Fruit fly (Drosophila melanogaster) whole organism, embryonic: Measurements from ENCODE around the gene ich.

Experiments used
- Abd-B ChIP-seq: fragments of 200-800 bp; sonication (Bioruptor generic); optimal IDR thresholded peaks from 2 replicates; lab custom pipeline; 2018; ENCODE audit warnings: missing biosample characterization, mild to moderate bottlenecking, missing genetic modification characterization, moderate library complexity
- Aef1 ChIP-seq: fragments of 200-800 bp; sonication (Bioruptor generic); IDR thresholded peaks from 3 replicates; pipeline ENCODE4 v1.3.6; 2022; ENCODE audit warnings: missing biosample characterization, missing genetic modification characterization
- BEAF-32 ChIP-seq: fragments of 200-800 bp; sonication (Bioruptor generic); optimal IDR thresholded peaks from 3 replicates; lab custom pipeline; 2017; ENCODE audit warnings: missing biosample characterization, missing genetic modification characterization, mild to moderate bottlenecking, moderate library complexity, missing genetic modification reagents
- Bdp1 ChIP-seq: fragments of 200-800 bp; sonication (Bioruptor generic); optimal IDR thresholded peaks from 3 replicates; lab custom pipeline; 2016; ENCODE audit warnings: missing biosample characterization, missing genetic modification characterization
- CG10274 ChIP-seq: fragments of 200-800 bp; sonication (Bioruptor generic); optimal IDR thresholded peaks from 3 replicates; lab custom pipeline; 2017; ENCODE audit warnings: missing biosample characterization, mild to moderate bottlenecking, missing genetic modification characterization
- CG10366 ChIP-seq: fragments of 200-800 bp; sonication (Bioruptor generic); IDR thresholded peaks from 2 replicates; pipeline ENCODE4 v1.3.6; 2022; ENCODE audit warnings: missing biosample characterization, missing genetic modification characterization
- CG10543 ChIP-seq: fragments of 200-800 bp; sonication (Bioruptor generic); optimal IDR thresholded peaks from 3 replicates; lab custom pipeline; 2017; ENCODE audit warnings: missing biosample characterization, mild to moderate bottlenecking, missing genetic modification characterization, moderate library complexity
- CG12769 ChIP-seq: fragments of 200-800 bp; sonication (Bioruptor generic); optimal IDR thresholded peaks from 2 replicates; lab custom pipeline; 2019; ENCODE audit warnings: missing biosample characterization, mild to moderate bottlenecking, missing genetic modification characterization, moderate library complexity
- CG13424 ChIP-seq: fragments of 200-800 bp; sonication (Bioruptor generic); optimal IDR thresholded peaks from 2 replicates; lab custom pipeline; 2019; ENCODE audit warnings: missing biosample characterization, mild to moderate bottlenecking, missing genetic modification characterization, moderate library complexity
- CG14860 ChIP-seq: fragments of 200-800 bp; sonication (Bioruptor generic); IDR thresholded peaks from 3 replicates; pipeline ENCODE4 v1.3.6; 2022; ENCODE audit warnings: missing biosample characterization, missing genetic modification characterization; ENCODE audit not compliant: partially characterized antibody
- CG15696 ChIP-seq: fragments of 200-800 bp; sonication (Bioruptor generic); optimal IDR thresholded peaks from 2 replicates; lab custom pipeline; 2019; ENCODE audit warnings: missing biosample characterization, mild to moderate bottlenecking, missing genetic modification characterization, moderate library complexity
- CG1602 ChIP-seq: fragments of 200-800 bp; sonication (Bioruptor generic); optimal IDR thresholded peaks from 3 replicates; lab custom pipeline; 2016; ENCODE audit warnings: missing biosample characterization, missing genetic modification characterization
- CG17568 ChIP-seq: fragments of 200-800 bp; sonication (Bioruptor generic); optimal IDR thresholded peaks from 2 replicates; lab custom pipeline; 2018; ENCODE audit warnings: missing biosample characterization, mild to moderate bottlenecking, missing genetic modification characterization, moderate library complexity
- CG17829 ChIP-seq: fragments of 200-800 bp; optimal IDR thresholded peaks from 2 replicates; lab custom pipeline; 2019; ENCODE audit warnings: missing biosample characterization, mild to moderate bottlenecking, missing genetic modification characterization, moderate library complexity
- CG3847 ChIP-seq: fragments of 200-800 bp; sonication (Bioruptor generic); IDR thresholded peaks from 2 replicates; pipeline ENCODE4 v1.3.6; 2022; ENCODE audit warnings: missing biosample characterization, missing genetic modification characterization
- CG8089 ChIP-seq: fragments of 200-800 bp; sonication (Bioruptor generic); optimal IDR thresholded peaks from 3 replicates; lab custom pipeline; 2016; ENCODE audit warnings: missing biosample characterization, missing genetic modification characterization
- CG9797 ChIP-seq: fragments of 200-800 bp; sonication (Bioruptor generic); optimal IDR thresholded peaks from 3 replicates; lab custom pipeline; 2018; ENCODE audit warnings: missing biosample characterization, mild to moderate bottlenecking, missing genetic modification characterization
- CHES-1-like ChIP-seq: fragments of 200-800 bp; sonication (Bioruptor generic); optimal IDR thresholded peaks from 2 replicates; lab custom pipeline; 2016; ENCODE audit warnings: missing biosample characterization, missing genetic modification characterization
- CTCF ChIP-seq: fragments of 200-800 bp; sonication (Bioruptor generic); optimal IDR thresholded peaks from 2 replicates; lab custom pipeline; 2017; ENCODE audit warnings: missing biosample characterization, mild to moderate bottlenecking, missing genetic modification characterization, moderate library complexity
- CoRest ChIP-seq: fragments of 200-800 bp; sonication (Bioruptor generic); optimal IDR thresholded peaks from 3 replicates; lab custom pipeline; 2018; ENCODE audit warnings: missing biosample characterization, mild to moderate bottlenecking, missing genetic modification characterization, moderate library complexity
- Dad ChIP-seq: fragments of 200-800 bp; sonication (Bioruptor generic); optimal IDR thresholded peaks from 3 replicates; lab custom pipeline; 2016; ENCODE audit warnings: missing biosample characterization, missing genetic modification characterization
- Dll ChIP-seq: fragments of 200-800 bp; sonication (Bioruptor generic); IDR thresholded peaks from 4 replicates; pipeline ENCODE4 v1.3.6; 2022; ENCODE audit warnings: missing biosample characterization, missing genetic modification characterization; ENCODE audit not compliant: partially characterized antibody
- Ets97D ChIP-seq: fragments of 200-800 bp; sonication (Bioruptor generic); optimal IDR thresholded peaks from 3 replicates; lab custom pipeline; 2016; ENCODE audit warnings: missing biosample characterization, missing genetic modification characterization
- Gug ChIP-seq: fragments of 200-800 bp; sonication (Bioruptor generic); IDR thresholded peaks from 4 replicates; pipeline ENCODE4 v1.3.6; 2022; ENCODE audit warnings: missing biosample characterization, missing genetic modification characterization
- H2.0 ChIP-seq: fragments of 200-800 bp; sonication (Bioruptor generic); IDR thresholded peaks from 2 replicates; pipeline ENCODE4 v1.3.6; 2022; ENCODE audit warnings: missing biosample characterization, missing genetic modification characterization
- Hsf ChIP-seq: fragments of 200-800 bp; sonication (Bioruptor generic); optimal IDR thresholded peaks from 3 replicates; lab custom pipeline; 2016; ENCODE audit warnings: missing biosample characterization, missing genetic modification characterization
- MESR4 ChIP-seq: fragments of 200-800 bp; sonication (Bioruptor generic); optimal IDR thresholded peaks from 2 replicates; lab custom pipeline; 2018; ENCODE audit warnings: missing biosample characterization, mild to moderate bottlenecking, missing genetic modification characterization, moderate library complexity
- Med ChIP-seq: fragments of 200-800 bp; sonication (Bioruptor generic); peaks from one replicate; lab custom pipeline; 2016; ENCODE audit warnings: missing biosample characterization, missing genetic modification characterization, mild to moderate bottlenecking, inconsistent platforms, moderate library complexity
- Nf-YC ChIP-seq: fragments of 200-800 bp; optimal IDR thresholded peaks from 3 replicates; lab custom pipeline; 2019; ENCODE audit warnings: missing biosample characterization, mild to moderate bottlenecking, missing genetic modification characterization, moderate library complexity
- Opbp ChIP-seq: fragments of 200-800 bp; sonication (Bioruptor generic); IDR thresholded peaks from 3 replicates; pipeline ENCODE4 v1.3.6; 2022; ENCODE audit warnings: missing biosample characterization, missing genetic modification characterization; ENCODE audit not compliant: partially characterized antibody
- Taf1 ChIP-seq: fragments of 200-800 bp; sonication (Bioruptor generic); IDR thresholded peaks from 2 replicates; pipeline ENCODE4 v1.3.6; 2022; ENCODE audit warnings: missing biosample characterization, missing genetic modification characterization
- Usf ChIP-seq: fragments of 200-800 bp; sonication (Bioruptor generic); optimal IDR thresholded peaks from 2 replicates; lab custom pipeline; 2017; ENCODE audit warnings: missing genotype, missing biosample characterization, missing genetic modification characterization
- ara ChIP-seq: fragments of 200-800 bp; sonication (Bioruptor generic); IDR thresholded peaks from 2 replicates; pipeline ENCODE4 v1.3.6; 2022; ENCODE audit warnings: missing biosample characterization, missing genetic modification characterization
- bab2 ChIP-seq: fragments of 200-800 bp; sonication (Bioruptor generic); optimal IDR thresholded peaks from 2 replicates; lab custom pipeline; 2016; ENCODE audit warnings: missing biosample characterization, missing genetic modification characterization
- bigmax ChIP-seq: fragments of 200-800 bp; sonication (Bioruptor generic); optimal IDR thresholded peaks from 2 replicates; lab custom pipeline; 2018; ENCODE audit warnings: missing biosample characterization, mild to moderate bottlenecking, missing genetic modification characterization
- ci ChIP-seq: fragments of 200-800 bp; sonication (Bioruptor generic); IDR thresholded peaks from 3 replicates; pipeline ENCODE4 v1.3.6; 2022; ENCODE audit warnings: missing biosample characterization, missing genetic modification characterization
- dimm ChIP-seq: fragments of 200-800 bp; sonication (Bioruptor generic); IDR thresholded peaks from 2 replicates; pipeline ENCODE4 v1.3.6; 2022; ENCODE audit warnings: missing biosample characterization, missing genetic modification characterization
- en ChIP-seq: fragments of 200-800 bp; sonication (Bioruptor generic); optimal IDR thresholded peaks from 2 replicates; lab custom pipeline; 2016; ENCODE audit warnings: missing biosample characterization, missing genetic modification characterization
- ewg ChIP-seq: fragments of 200-800 bp; sonication (Bioruptor generic); optimal IDR thresholded peaks from 3 replicates; lab custom pipeline; 2017; ENCODE audit warnings: mild to moderate bottlenecking, missing biosample characterization, missing genetic modification reagents, missing genetic modification characterization
- exex ChIP-seq: fragments of 200-800 bp; sonication (Bioruptor generic); optimal IDR thresholded peaks from 4 replicates; lab custom pipeline; 2018; ENCODE audit warnings: missing biosample characterization, mild to moderate bottlenecking, missing genetic modification characterization, moderate library complexity
- fd3F ChIP-seq: fragments of 200-800 bp; sonication (Bioruptor generic); optimal IDR thresholded peaks from 2 replicates; lab custom pipeline; 2018; ENCODE audit warnings: missing biosample characterization, mild to moderate bottlenecking, missing genetic modification characterization, moderate library complexity
- fu2 ChIP-seq: fragments of 200-800 bp; sonication (Bioruptor generic); optimal IDR thresholded peaks from 2 replicates; lab custom pipeline; 2016; ENCODE audit warnings: missing biosample characterization, missing genetic modification characterization
- nmo ChIP-seq: fragments of 200-800 bp; sonication (Bioruptor generic); optimal IDR thresholded peaks from 2 replicates; lab custom pipeline; 2018; ENCODE audit warnings: missing biosample characterization, mild to moderate bottlenecking, missing genetic modification characterization, moderate library complexity
- prd ChIP-seq, 3 experiments: fragments of >200 bp in 2 of 3; fragments of 200-800 bp in 1 of 3; sonication (Bioruptor generic) in 1 of 3; optimal IDR thresholded peaks in 2 of 3; IDR thresholded peaks in 1 of 3; 2 replicates in 2 of 3; 3 replicates in 1 of 3; pipeline versions ENCODE4 v1.3.6 to Lab custom; 2017 to 2022; ENCODE audit warnings: missing biosample characterization in 1 of 3, missing genetic modification characterization in 1 of 3
- pzg ChIP-seq: fragments of 200-800 bp; sonication (Bioruptor generic); optimal IDR thresholded peaks from 3 replicates; lab custom pipeline; 2018; ENCODE audit warnings: missing biosample characterization, mild to moderate bottlenecking, missing genetic modification characterization, moderate library complexity
- shn ChIP-seq: fragments of 200-800 bp; sonication (Bioruptor generic); optimal IDR thresholded peaks from 3 replicates; lab custom pipeline; 2016; ENCODE audit warnings: missing biosample characterization, missing genetic modification characterization
- tap ChIP-seq: fragments of 200-800 bp; optimal IDR thresholded peaks from 3 replicates; lab custom pipeline; 2019; ENCODE audit warnings: missing biosample characterization, mild to moderate bottlenecking, missing genetic modification characterization, moderate library complexity
- vnd ChIP-seq: fragments of 200-800 bp; sonication (Bioruptor generic); IDR thresholded peaks from 3 replicates; pipeline ENCODE4 v1.3.6; 2022; ENCODE audit warnings: missing biosample characterization, missing genetic modification characterization; ENCODE audit not compliant: partially characterized antibody
- zfh1 ChIP-seq: fragments of 200-800 bp; sonication (Bioruptor generic); IDR thresholded peaks from 3 replicates; pipeline ENCODE4 v1.3.6; 2022; ENCODE audit warnings: missing biosample characterization, missing genetic modification characterization

Gene ich

dm6 chr3R:8984602-8985074 is 21.8 kb upstream of the ich start, which contains the start of gene CG11970 (continued):
- TF ChIP-seq CG3847 (GFP tag; lab: Robert Waterston, UW) (peak; percentile 29; the same call in 1 of the 2 replicates), CG10366 (GFP tag; lab: Robert Waterston, UW) (peak; percentile 26; the same call in 1 of the 2 replicates), Dll (GFP tag; lab: Robert Waterston, UW) (peak; percentile 71), fu2 (GFP tag; lab: Kevin White, UChicago) (peak; percentile 32), CG17829 (tag; lab: Kevin White, UChicago) (peak; percentile 26), Opbp (peak; percentile 10; the same call in 1 of the 3 replicates), CG9797 (GFP tag; lab: Kevin White, UChicago) (peak; percentile 37), fd3F (GFP tag; lab: Kevin White, UChicago) (no peak), vnd (GFP tag; lab: Robert Waterston, UW) (0 out of 3 replicates have a peak, but pooled peaks have one; percentile 20), CG12769 (no peak), en (GFP tag; lab: Kevin White, UChicago) (no peak), tap (tag; lab: Kevin White, UChicago) (no peak), Usf (no peak), ci (GFP tag; lab: Robert Waterston, UW) (0 out of 3 replicates have a peak, but pooled peaks have one; percentile 34), CG17568 (no peak), Med (GFP tag; lab: Kevin White, UChicago) (peak; percentile 89), CTCF (GFP tag; lab: Kevin White, UChicago) (peak; percentile 3), Hsf (GFP tag; lab: Kevin White, UChicago) (peak; percentile 34), shn (GFP tag; lab: Kevin White, UChicago) (peak; percentile 34), Taf1 (GFP tag; lab: Robert Waterston, UW) (no peak), bab2 (GFP tag; lab: Kevin White, UChicago) (peak; percentile 33), CG1602 (GFP tag; lab: Kevin White, UChicago) (peak; percentile 10), ewg (GFP tag; lab: Kevin White, UChicago) (no peak), Abd-B (GFP tag; lab: Kevin White, UChicago) (peak; percentile 12), Gug (peak; percentile 42; the same call in 2 of the 4 replicates), Bdp1 (GFP tag; lab: Kevin White, UChicago) (no peak), prd (optimal IDR thresholded peaks at IDR 0.05; lab: Kevin White, UChicago) (no peak), prd (GFP tag; IDR thresholded peaks at IDR 0.05; lab: Robert Waterston, UW) (peak; percentile 57; the same call in 2 of the 3 replicates), Aef1 (GFP tag; lab: Robert Waterston, UW) (peak; percentile 48; the same call in 1 of the 3 replicates), BEAF-32 (GFP tag; lab: Kevin White, UChicago) (peak; percentile 78), dimm (GFP tag; lab: Robert Waterston, UW) (no peak), Ets97D (GFP tag; lab: Kevin White, UChicago) (peak; percentile 28), CG14860 (peak; percentile 26; the same call in 1 of the 3 replicates), Nf-YC (tag; lab: Kevin White, UChicago) (peak; percentile 44), Dad (peak; percentile 32), bigmax (peak; percentile 91), CG8089 (GFP tag; lab: Kevin White, UChicago) (peak; percentile 8), H2.0 (GFP tag; lab: Robert Waterston, UW) (0 out of 2 replicates have a peak, but pooled peaks have one; percentile 3), CHES-1-like (peak; percentile 35), CoRest (tag; lab: Kevin White, UChicago) (peak; percentile 50), pzg (GFP tag; lab: Kevin White, UChicago) (peak; percentile 57), CG10543 (GFP tag; lab: Kevin White, UChicago) (peak; percentile 66), CG10274 (no peak), CG15696 (tag; lab: Kevin White, UChicago) (peak; percentile 19), CG13424 (peak; percentile 46), nmo (peak; percentile 58), MESR4 (GFP tag; lab: Kevin White, UChicago) (peak; percentile 86), ara (GFP tag; lab: Robert Waterston, UW) (0 out of 2 replicates have a peak, but pooled peaks have one; percentile 39), zfh1 (peak; percentile 56; the same call in 2 of the 3 replicates), exex (tag; lab: Kevin White, UChicago) (no peak)
